Worm (Caenorhabditis elegans): Measurements from ENCODE around the gene spp-5.
A peak's percentile ranks its signal among the peaks of the same experiment; 100 is the strongest.

spp-5 gene

DNA sequence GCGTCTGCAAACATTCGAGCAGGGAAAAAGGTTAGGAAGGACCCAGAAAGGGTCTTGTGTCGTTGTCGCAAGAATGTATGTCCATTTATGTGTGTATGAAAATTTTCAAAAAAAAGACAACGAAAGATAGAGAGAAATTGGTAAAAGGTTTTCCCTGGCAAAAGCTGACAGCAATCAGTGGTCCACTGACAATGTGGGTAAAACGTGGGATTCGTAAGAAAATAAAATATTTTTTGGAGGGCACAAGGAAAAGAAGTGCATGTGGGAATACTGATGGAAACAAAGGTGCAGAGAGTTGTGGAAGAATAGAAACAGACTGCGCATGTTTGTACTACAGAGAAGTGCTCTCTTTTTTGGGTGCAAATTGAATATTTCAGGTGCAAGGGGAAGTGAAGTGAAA, 37.0 kb downstream of the spp-5 start:
- TF ChIP-seq hpl-2 (GFP tag; optimal IDR thresholded peaks at IDR 0.05), result no peak

DNA sequence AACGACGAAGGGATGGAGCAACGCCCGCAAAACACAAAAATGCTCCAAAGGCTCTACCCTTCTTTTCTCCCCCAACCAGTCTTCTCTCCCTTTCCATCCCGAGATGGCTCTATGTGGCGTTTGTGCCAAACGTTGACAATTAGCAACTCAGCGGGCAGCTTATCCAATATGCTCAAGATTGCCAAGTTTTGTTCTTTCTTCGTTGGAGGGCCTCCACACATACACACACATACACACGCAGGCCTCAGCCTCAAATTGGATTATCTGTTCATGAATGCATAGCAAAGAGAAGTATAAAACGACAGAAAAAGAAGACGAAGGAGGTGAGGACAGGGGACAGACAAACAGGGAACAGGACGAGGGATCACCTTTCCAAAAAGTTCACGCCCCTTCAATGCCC, 38.8 kb downstream of the spp-5 start:
- TF ChIP-seq ceh-8 (GFP tag; optimal IDR thresholded peaks at IDR 0.05) (peak; percentile 27), irx-1 (tag; optimal IDR thresholded peaks at IDR 0.05) (no peak), lin-14 (GFP tag; optimal IDR thresholded peaks at IDR 0.05) (peak; percentile 74), ceh-82 (tag; optimal IDR thresholded peaks at IDR 0.05) (peak in 1 of 3 experiments; percentile 12), vab-15 (tag; optimal IDR thresholded peaks at IDR 0.05) (no peak)

DNA sequence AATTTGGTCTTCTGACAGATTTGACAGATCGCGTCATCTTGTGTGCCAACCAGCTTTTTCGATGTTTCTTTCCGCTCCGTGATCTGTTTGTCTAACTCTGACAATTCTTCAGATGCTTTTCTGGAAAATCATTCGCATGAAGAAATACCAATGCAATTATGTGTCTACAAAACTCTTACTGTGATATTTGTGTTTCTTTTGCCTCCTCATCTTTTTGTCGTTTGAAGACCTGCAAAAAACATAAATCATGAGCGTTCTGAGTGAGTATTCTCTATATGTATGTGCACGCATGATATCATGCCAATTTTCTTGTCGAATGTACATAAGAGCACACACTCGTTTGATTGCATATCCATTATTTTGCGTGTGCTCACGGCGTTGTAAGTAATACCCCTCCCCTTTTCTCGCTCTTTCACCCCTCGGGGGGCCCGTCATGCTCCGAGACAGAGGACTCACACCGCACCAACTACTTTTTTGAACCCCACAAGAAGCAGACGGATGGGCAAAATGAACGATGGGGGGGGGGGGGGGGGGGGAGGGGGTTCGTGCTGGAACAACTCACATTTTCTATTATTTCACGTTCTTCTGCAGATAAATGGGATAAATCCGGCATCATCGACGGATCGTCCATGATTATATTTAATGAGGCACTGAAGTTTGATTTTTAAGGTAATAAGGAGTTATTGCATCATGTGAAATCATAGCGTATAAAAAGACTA, 40.3 kb downstream of the spp-5 start, which contains the start of gene unc-10:
Gene unc-10 (minus strand): TSS at position 652 of the 719 bp plus-strand sequence.
- no peak for TF ChIP-seq snu-23 (GFP tag; optimal IDR thresholded peaks at IDR 0.05)
- TF ChIP-seq elt-2 (tag; optimal IDR thresholded peaks at IDR 0.05), result no peak
- no peak for TF ChIP-seq isw-1 (GFP tag; IDR thresholded peaks at IDR 0.05)
- TF ChIP-seq unc-98 (GFP tag; IDR thresholded peaks at IDR 0.05), result no peak
- TF ChIP-seq unc-130 (tag; optimal IDR thresholded peaks at IDR 0.05), result no peak
- TF ChIP-seq ceh-82 (tag; optimal IDR thresholded peaks at IDR 0.05), result no peak
- no peak for TF ChIP-seq nhr-20 (tag; optimal IDR thresholded peaks at IDR 0.05)
- no peak for TF ChIP-seq blmp-1 (tag; optimal IDR thresholded peaks at IDR 0.05)
- TF ChIP-seq efl-3 (GFP tag; optimal IDR thresholded peaks at IDR 0.05), result no peak

DNA sequence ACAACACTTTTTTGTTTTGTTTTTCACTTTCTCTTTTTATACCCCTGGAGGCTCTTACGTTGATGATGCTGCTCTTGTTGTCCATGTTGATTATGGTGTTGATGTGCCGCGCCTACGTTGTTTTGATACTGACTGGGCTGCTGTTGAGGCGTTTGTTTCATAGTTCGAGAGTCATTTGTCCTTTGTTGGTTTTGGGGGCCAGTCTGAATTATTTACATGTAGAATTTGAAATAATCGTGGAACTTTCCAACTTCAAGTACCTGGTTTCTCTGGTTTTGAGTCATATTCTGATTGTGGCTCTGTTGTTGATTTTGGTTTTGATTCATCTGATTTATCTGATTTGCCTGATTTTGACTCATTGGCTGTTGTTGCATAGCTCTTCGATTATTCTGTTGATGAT, 42.1 kb downstream of the spp-5 start:
- TF ChIP-seq egl-13 (tag; optimal IDR thresholded peaks at IDR 0.05) (no peak), nhr-11 (tag; optimal IDR thresholded peaks at IDR 0.05) (no peak), unc-30 (tag; optimal IDR thresholded peaks at IDR 0.05) (no peak), pag-3 (tag; optimal IDR thresholded peaks at IDR 0.05; ENCODE audit: borderline replicate concordance, insufficient read depth) (no peak)

DNA sequence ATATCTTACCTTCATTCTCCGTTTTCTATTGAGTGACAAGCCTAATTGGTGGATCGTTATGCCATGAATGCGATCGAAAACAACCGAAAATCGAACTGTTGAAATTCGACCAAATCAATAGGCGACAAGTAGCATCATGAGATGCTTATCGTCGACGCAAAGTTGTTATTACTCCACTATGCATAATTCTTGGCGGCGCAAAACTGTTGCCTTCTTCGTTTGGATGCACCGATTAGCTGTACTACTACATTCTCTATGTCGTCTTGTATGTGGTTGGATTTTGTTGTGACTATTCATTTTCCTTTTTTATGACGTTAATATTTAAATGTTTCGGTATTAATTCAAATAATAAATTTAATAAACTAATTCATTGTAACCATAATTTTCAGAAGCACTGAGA, 48.2 kb downstream of the spp-5 start, which contains the start of gene F46H5.11:
Gene F46H5.11 (minus strand): TSS at position 101 of the 400 bp plus-strand sequence.
- TF ChIP-seq alr-1 (tag; optimal IDR thresholded peaks at IDR 0.05; ENCODE audit: borderline replicate concordance) (no peak), unc-62 (GFP tag; optimal IDR thresholded peaks at IDR 0.05) (no peak), nhr-20 (tag; optimal IDR thresholded peaks at IDR 0.05) (no peak), aha-1 (tag; optimal IDR thresholded peaks at IDR 0.05) (no peak), snpc-4 (tag; optimal IDR thresholded peaks at IDR 0.05) (no peak), blmp-1 (tag; optimal IDR thresholded peaks at IDR 0.05) (no peak), mdl-1 (tag; optimal IDR thresholded peaks at IDR 0.05) (no peak), F16B12.6 (tag; optimal IDR thresholded peaks at IDR 0.05) (no peak), lin-35 (GFP tag; optimal IDR thresholded peaks at IDR 0.05) (no peak), zag-1 (tag; optimal IDR thresholded peaks at IDR 0.05) (no peak), elt-3 (tag; optimal IDR thresholded peaks at IDR 0.05) (no peak)
